Worm (Caenorhabditis elegans) whole organism, young adult: ENCODE measurements around the gene pfd-1.

ENCODE experiments used
- B0019.2 ChIP-seq: fragments of 200-800 bp; sonication (Bioruptor generic); conservative IDR thresholded peaks from 2 replicates; pipeline ENCODE4 v1.3.6; 2022; ENCODE audit warnings: missing genetic modification reagents, missing genetic modification characterization, missing compliant biosample characterization
- B0035.1 ChIP-seq: sonication (generic microtip); optimal IDR thresholded peaks from 2 replicates; lab custom pipeline; 2016; ENCODE audit warnings: missing genetic modification characterization, mild to moderate bottlenecking, missing compliant biosample characterization, missing genotype, missing genetic modification reagents
- B0261.1 ChIP-seq: sonication (generic microtip); optimal IDR thresholded peaks from 2 replicates; lab custom pipeline; 2016; ENCODE audit warnings: mild to moderate bottlenecking, missing genetic modification characterization, moderate library complexity, missing compliant biosample characterization
- C17E4.6 ChIP-seq: fragments of 200-800 bp; sonication (Bioruptor generic); IDR thresholded peaks from 2 replicates; pipeline ENCODE4 v1.3.6; 2022; ENCODE audit warnings: missing genetic modification reagents, missing genetic modification characterization, missing compliant biosample characterization
- D2030.7 ChIP-seq: fragments of 200-800 bp; sonication (Bioruptor generic); IDR thresholded peaks from 2 replicates; pipeline ENCODE4 v1.3.6; 2022; ENCODE audit warnings: missing genetic modification reagents, missing genetic modification characterization, missing compliant biosample characterization
- F33H1.4 ChIP-seq: fragments of 200-800 bp; sonication (Bioruptor generic); IDR thresholded peaks from 2 replicates; pipeline ENCODE4 v1.3.6; 2022; ENCODE audit warnings: missing genetic modification reagents, missing genetic modification characterization, missing compliant biosample characterization
- F57A8.1 ChIP-seq: fragments of 200-800 bp; sonication (Bioruptor generic); optimal IDR thresholded peaks from 2 replicates; lab custom pipeline; 2018; ENCODE audit warnings: mild to moderate bottlenecking, missing genetic modification characterization, moderate library complexity, missing compliant biosample characterization
- F57C9.4 ChIP-seq: sonication (generic microtip); optimal IDR thresholded peaks from 2 replicates; lab custom pipeline; 2017; ENCODE audit warnings: mild to moderate bottlenecking, missing genetic modification characterization, missing compliant biosample characterization
- K12H6.12 ChIP-seq: fragments of 200-800 bp; sonication (Bioruptor generic); optimal IDR thresholded peaks from 2 replicates; lab custom pipeline; 2018; ENCODE audit warnings: mild to moderate bottlenecking, missing genetic modification characterization, missing compliant biosample characterization
- Y53F4B.3 ChIP-seq: fragments of 200-800 bp; sonication (Bioruptor generic); IDR thresholded peaks from 2 replicates; pipeline ENCODE4 v1.3.6; 2022; ENCODE audit warnings: missing genetic modification reagents, missing genetic modification characterization, missing compliant biosample characterization
- Y53G8AR.9 ChIP-seq: fragments of 200-800 bp; sonication (Bioruptor generic); conservative IDR thresholded peaks from 2 replicates; pipeline ENCODE4 v1.3.6; 2022; ENCODE audit warnings: missing genetic modification reagents, missing genetic modification characterization, missing compliant biosample characterization
- Y56A3A.18 ChIP-seq: fragments of 200-800 bp; sonication (Bioruptor generic); IDR thresholded peaks from 2 replicates; pipeline ENCODE4 v1.3.6; 2022; ENCODE audit warnings: missing genetic modification reagents, missing genetic modification characterization, missing compliant biosample characterization
- Y67H2A.10 ChIP-seq: fragments of 200-800 bp; sonication (Bioruptor generic); conservative IDR thresholded peaks from 2 replicates; pipeline ENCODE4 v1.3.6; 2022; ENCODE audit warnings: missing genetic modification reagents, missing genetic modification characterization, missing compliant biosample characterization
- Y95B8A.8 ChIP-seq: fragments of 200-800 bp; sonication (Bioruptor generic); IDR thresholded peaks from 2 replicates; pipeline ENCODE4 v1.3.6; 2022; ENCODE audit warnings: missing genetic modification reagents, missing genetic modification characterization, missing compliant biosample characterization
- aptf-3 ChIP-seq: fragments of 200-800 bp; sonication (Bioruptor generic); IDR thresholded peaks from 2 replicates; pipeline ENCODE4 v1.3.6; 2022; ENCODE audit warnings: missing genetic modification characterization, missing compliant biosample characterization
- atf-7 ChIP-seq: sonication (generic microtip); optimal IDR thresholded peaks from 2 replicates; lab custom pipeline; 2017; ENCODE audit warnings: mild to moderate bottlenecking, missing genetic modification characterization, missing compliant biosample characterization
- attf-3 ChIP-seq: fragments of 200-800 bp; sonication (Bioruptor generic); conservative IDR thresholded peaks from 2 replicates; pipeline ENCODE4 v1.3.6; 2022; ENCODE audit warnings: missing genetic modification reagents, missing genetic modification characterization, missing compliant biosample characterization
- attf-6 ChIP-seq: fragments of 200-800 bp; sonication (Bioruptor generic); IDR thresholded peaks from 2 replicates; pipeline ENCODE4 v1.3.6; 2022; ENCODE audit warnings: missing genetic modification reagents, missing genetic modification characterization, missing compliant biosample characterization
- bed-1 ChIP-seq: fragments of 200-800 bp; sonication (Bioruptor generic); IDR thresholded peaks from 2 replicates; pipeline ENCODE4 v1.3.6; 2022; ENCODE audit warnings: missing genetic modification reagents, missing genetic modification characterization, missing compliant biosample characterization
- ccch-3 ChIP-seq: fragments of 200-800 bp; sonication (Bioruptor generic); optimal IDR thresholded peaks from 2 replicates; lab custom pipeline; 2018; ENCODE audit warnings: mild to moderate bottlenecking, missing genetic modification characterization, missing compliant biosample characterization
- cebp-1 ChIP-seq, 2 experiments: fragments of 200-800 bp in 1 of 2; sonication (Bioruptor generic) in 1 of 2; sonication (generic microtip) in 1 of 2; IDR thresholded peaks in 1 of 2; optimal IDR thresholded peaks in 1 of 2; 2 replicates each; pipeline versions ENCODE4 v1.3.6 to Lab custom; 2017 to 2022; ENCODE audit warnings: missing compliant biosample characterization in 2 of 2, missing genetic modification characterization in 2 of 2, mild to moderate bottlenecking in 1 of 2, missing genetic modification reagents in 1 of 2, moderate library complexity in 1 of 2
- ceh-27 ChIP-seq: fragments of 200-800 bp; sonication (Bioruptor generic); optimal IDR thresholded peaks from 2 replicates; lab custom pipeline; 2018; ENCODE audit warnings: mild to moderate bottlenecking, missing genetic modification characterization, moderate library complexity, missing compliant biosample characterization
- ceh-79 ChIP-seq: sonication (generic microtip); optimal IDR thresholded peaks from 2 replicates; lab custom pipeline; 2017; ENCODE audit warnings: mild to moderate bottlenecking, missing genetic modification characterization, missing compliant biosample characterization
- dox-1 ChIP-seq: fragments of 200-800 bp; sonication (Bioruptor generic); IDR thresholded peaks from 2 replicates; pipeline ENCODE4 v1.3.6; 2022; ENCODE audit warnings: missing genetic modification reagents, missing genetic modification characterization, missing compliant biosample characterization
- fkh-3 ChIP-seq: sonication (generic microtip); optimal IDR thresholded peaks from 2 replicates; lab custom pipeline; 2016; ENCODE audit warnings: mild to moderate bottlenecking, missing genetic modification characterization, missing compliant biosample characterization
- him-1 ChIP-seq: sonication (generic microtip); optimal IDR thresholded peaks from 2 replicates; lab custom pipeline; 2016; ENCODE audit warnings: missing genotype, missing genetic modification reagents, missing genetic modification characterization, missing compliant biosample characterization
- hlh-12 ChIP-seq: sonication (generic microtip); optimal IDR thresholded peaks from 2 replicates; lab custom pipeline; 2016; ENCODE audit warnings: missing genetic modification characterization, missing compliant biosample characterization
- hmg-1.2 ChIP-seq: fragments of 200-800 bp; sonication (Bioruptor generic); IDR thresholded peaks from 2 replicates; pipeline ENCODE4 v1.3.6; 2022; ENCODE audit warnings: missing genetic modification reagents, missing genetic modification characterization, missing compliant biosample characterization
- lag-1 ChIP-seq: fragments of 200-800 bp; sonication (Bioruptor generic); IDR thresholded peaks from 2 replicates; pipeline ENCODE4 v1.3.6; 2022; ENCODE audit warnings: missing genetic modification reagents, missing genetic modification characterization, missing compliant biosample characterization
- let-607 ChIP-seq, 2 experiments: fragments of 200-800 bp in 1 of 2; sonication (Bioruptor generic) in 1 of 2; sonication (generic microtip) in 1 of 2; optimal IDR thresholded peaks; 2 replicates each; lab custom pipeline; 2016 to 2018; ENCODE audit warnings: mild to moderate bottlenecking in 2 of 2, missing compliant biosample characterization in 2 of 2, missing genetic modification characterization in 2 of 2, moderate library complexity in 2 of 2, missing genotype in 1 of 2
- lin-26 ChIP-seq: fragments of 200-800 bp; sonication (Bioruptor generic); IDR thresholded peaks from 2 replicates; pipeline ENCODE4 v1.3.6; 2022; ENCODE audit warnings: missing genetic modification reagents, missing genetic modification characterization, missing compliant biosample characterization
- lin-40 ChIP-seq: sonication (generic microtip); optimal IDR thresholded peaks from 2 replicates; lab custom pipeline; 2016; ENCODE audit warnings: missing genetic modification characterization, mild to moderate bottlenecking, missing compliant biosample characterization, missing genotype, missing genetic modification reagents
- mcd-1 ChIP-seq: fragments of 200-800 bp; sonication (Bioruptor generic); IDR thresholded peaks from 2 replicates; pipeline ENCODE4 v1.3.6; 2022; ENCODE audit warnings: missing genetic modification reagents, missing genetic modification characterization, missing compliant biosample characterization
- mel-28 ChIP-seq: sonication (generic microtip); optimal IDR thresholded peaks from 2 replicates; lab custom pipeline; 2016; ENCODE audit warnings: borderline replicate concordance, mild to moderate bottlenecking, missing genetic modification characterization, missing compliant biosample characterization
- mes-4 ChIP-seq: sonication (generic microtip); optimal IDR thresholded peaks from 2 replicates; lab custom pipeline; 2016; ENCODE audit warnings: missing genotype, missing genetic modification characterization, missing compliant biosample characterization
- nfya-2 ChIP-seq: fragments of 200-800 bp; sonication (Bioruptor generic); IDR thresholded peaks from 2 replicates; pipeline ENCODE4 v1.3.6; 2022; ENCODE audit warnings: missing genetic modification reagents, missing genetic modification characterization, missing compliant biosample characterization
- nfyb-1 ChIP-seq: fragments of 200-800 bp; sonication (Bioruptor generic); IDR thresholded peaks from 2 replicates; pipeline ENCODE4 v1.3.6; 2022; ENCODE audit warnings: missing genetic modification reagents, missing genetic modification characterization, missing compliant biosample characterization
- pbrm-1 ChIP-seq: fragments of 200-800 bp; sonication (Bioruptor generic); IDR thresholded peaks from 2 replicates; pipeline ENCODE4 v1.3.6; 2022; ENCODE audit warnings: missing genetic modification reagents, missing genetic modification characterization, missing compliant biosample characterization
- rec-8 ChIP-seq, 2 experiments: sonication (generic microtip); optimal IDR thresholded peaks; 2 replicates each; lab custom pipeline; 2016; ENCODE audit warnings: mild to moderate bottlenecking in 2 of 2, missing genetic modification characterization in 2 of 2, missing genetic modification reagents in 2 of 2, missing genotype in 2 of 2, missing biosample characterization in 1 of 2, missing compliant biosample characterization in 1 of 2, moderate library complexity in 1 of 2
- repo-1 ChIP-seq: sonication (generic microtip); optimal IDR thresholded peaks from 2 replicates; lab custom pipeline; 2017; ENCODE audit warnings: mild to moderate bottlenecking, missing genetic modification characterization, missing compliant biosample characterization
- rpc-1 ChIP-seq, 2 experiments: fragments of 150-350 bp in 1 of 2; sonication (generic microtip) in 1 of 2; optimal IDR thresholded peaks; 2 replicates each; lab custom pipeline; 2014 to 2018; ENCODE audit warnings: missing biosample characterization in 1 of 2, missing genetic modification characterization in 1 of 2, missing genetic modification reagents in 1 of 2, missing genotype in 1 of 2
- sdz-38 ChIP-seq: sonication (generic microtip); optimal IDR thresholded peaks from 2 replicates; lab custom pipeline; 2016; ENCODE audit warnings: missing genotype, missing genetic modification characterization, missing compliant biosample characterization
- sptf-2 ChIP-seq: fragments of 200-800 bp; sonication (Bioruptor generic); optimal IDR thresholded peaks from 2 replicates; lab custom pipeline; 2018; ENCODE audit warnings: mild to moderate bottlenecking, missing genetic modification characterization, missing compliant biosample characterization
- tbp1 ChIP-seq: fragments of 200-800 bp; sonication (Bioruptor generic); optimal IDR thresholded peaks from 2 replicates; lab custom pipeline; 2018; ENCODE audit warnings: mild to moderate bottlenecking, missing genetic modification characterization, missing compliant biosample characterization
- tbx-9 ChIP-seq: sonication (generic microtip); optimal IDR thresholded peaks from 2 replicates; lab custom pipeline; 2016; ENCODE audit warnings: borderline replicate concordance, missing genetic modification characterization, inconsistent platforms, missing compliant biosample characterization
- ztf-22 ChIP-seq: fragments of 200-800 bp; sonication (Bioruptor generic); optimal IDR thresholded peaks from 2 replicates; lab custom pipeline; 2018; ENCODE audit warnings: mild to moderate bottlenecking, missing genetic modification characterization, moderate library complexity, missing compliant biosample characterization
- ztf-6 ChIP-seq: fragments of 200-800 bp; sonication (Bioruptor generic); IDR thresholded peaks from 2 replicates; pipeline ENCODE4 v1.3.6; 2022; ENCODE audit warnings: missing genetic modification reagents, missing genetic modification characterization, missing compliant biosample characterization

Gene pfd-1

DNA sequence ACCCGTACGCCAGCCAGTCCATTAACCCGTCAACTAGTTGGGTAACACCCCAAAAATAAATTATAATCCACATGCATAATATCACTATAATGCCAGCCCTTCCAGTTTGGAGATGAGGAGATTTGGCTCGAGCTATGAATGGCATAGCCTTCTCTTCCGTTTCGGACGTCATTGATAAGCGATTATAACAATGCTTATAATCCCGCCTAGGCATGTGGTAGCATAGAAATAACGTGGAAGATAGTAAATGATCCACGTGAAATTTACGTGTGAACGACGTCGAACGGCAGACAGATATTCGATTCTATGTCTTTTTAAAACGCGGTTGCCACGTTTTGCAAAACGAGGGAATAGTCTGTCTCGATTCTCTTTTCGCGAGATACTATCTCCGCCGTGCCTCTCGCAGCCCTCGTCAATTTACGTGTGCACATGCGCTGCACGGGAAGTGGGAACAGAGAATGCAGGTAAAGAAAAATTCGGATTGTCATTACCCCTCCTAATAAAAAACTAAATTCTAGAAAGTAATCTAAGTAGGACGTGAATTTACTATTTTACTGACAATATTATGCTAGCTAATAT lies 1.0 kb upstream of the pfd-1 start:
- TF ChIP-seq mcd-1 (GFP tag; lab: Robert Waterston, UW) (no peak), ztf-6 (GFP tag; lab: Robert Waterston, UW) (no peak), pbrm-1 (0 out of 2 replicates have a peak, but pooled peaks have one; percentile 46), cebp-1 (GFP tag; IDR thresholded peaks at IDR 0.05; lab: Robert Waterston, UW) (no peak), cebp-1 (tag; optimal IDR thresholded peaks at IDR 0.05; lab: Kevin White, UChicago) (peak; percentile 15), attf-6 (GFP tag; lab: Robert Waterston, UW) (no peak), repo-1 (tag; lab: Kevin White, UChicago) (no peak), hmg-1.2 (GFP tag; lab: Robert Waterston, UW) (peak; percentile 35; the same call in 1 of the 2 replicates), Y53G8AR.9 (GFP tag; lab: Robert Waterston, UW) (no peak), Y67H2A.10 (no peak), tbx-9 (tag; lab: Kevin White, UChicago) (no peak), rec-8 (tag; optimal IDR thresholded peaks at IDR 0.05; lab: Kevin White, UChicago) (no peak), nfyb-1 (peak; percentile 74; the same call in 1 of the 2 replicates), tbp1 (GFP tag; lab: Kevin White, UChicago) (peak; percentile 11), D2030.7 (GFP tag; lab: Robert Waterston, UW) (no peak), F33H1.4 (GFP tag; lab: Robert Waterston, UW) (no peak), ceh-79 (tag; lab: Kevin White, UChicago) (no peak), B0035.1 (tag; lab: Kevin White, UChicago) (no peak), B0019.2 (GFP tag; lab: Robert Waterston, UW) (no peak), mes-4 (tag; lab: Kevin White, UChicago) (no peak), B0261.1 (tag; lab: Kevin White, UChicago) (no peak), Y95B8A.8 (0 out of 2 replicates have a peak, but pooled peaks have one; percentile 8), attf-3 (no peak), rpc-1 (optimal IDR thresholded peaks at IDR 0.05; lab: Kevin White, UChicago) (no peak), rpc-1 (tag; optimal IDR thresholded peaks at IDR 0.05; lab: Kevin White, UChicago) (no peak), Y53F4B.3 (no peak), fkh-3 (tag; lab: Kevin White, UChicago) (no peak), mel-28 (tag; lab: Kevin White, UChicago) (no peak), K12H6.12 (tag; lab: Kevin White, UChicago) (no peak), hlh-12 (tag; lab: Kevin White, UChicago) (no peak), lin-40 (tag; lab: Kevin White, UChicago) (no peak), aptf-3 (GFP tag; lab: Robert Waterston, UW) (no peak), F57C9.4 (tag; lab: Kevin White, UChicago) (no peak), dox-1 (GFP tag; lab: Robert Waterston, UW) (peak; percentile 31; the same call in 1 of the 2 replicates), nfya-2 (no peak), ccch-3 (GFP tag; lab: Kevin White, UChicago) (no peak), F57A8.1 (no peak), ztf-22 (GFP tag; lab: Kevin White, UChicago) (no peak), C17E4.6 (GFP tag; lab: Robert Waterston, UW) (no peak), Y56A3A.18 (no peak), atf-7 (tag; lab: Kevin White, UChicago) (no peak), lag-1 (no peak), sdz-38 (no peak), him-1 (tag; lab: Kevin White, UChicago) (no peak), let-607 (tag; optimal IDR thresholded peaks at IDR 0.05; lab: Kevin White, UChicago) (peak in 1 of 2 experiments; percentile 46), ceh-27 (GFP tag; lab: Kevin White, UChicago) (no peak), lin-26 (GFP tag; lab: Robert Waterston, UW) (no peak), bed-1 (GFP tag; lab: Robert Waterston, UW) (no peak), sptf-2 (GFP tag; lab: Kevin White, UChicago) (no peak)
